Fruit fly (Drosophila melanogaster) whole organism, prepupa: ENCODE results near the gene CG42458.
"Not testable (repeated sequence)": the region's sequence is repeated elsewhere in the genome, so short reads cannot be mapped to it uniquely, and the experiment has no call there.

ENCODE experiments used
- CG11902 ChIP-seq: fragments of 200-800 bp; sonication (Bioruptor generic); optimal IDR thresholded peaks from 3 replicates; lab custom pipeline; 2016; ENCODE audit warnings: missing biosample characterization, missing genetic modification characterization
- CG15336 ChIP-seq: fragments of 200-800 bp; sonication (Bioruptor generic); IDR thresholded peaks from 2 replicates; pipeline ENCODE4 v1.3.6; 2022; ENCODE audit warnings: missing biosample characterization, missing genetic modification characterization
- CG3032 ChIP-seq: fragments of 200-800 bp; optimal IDR thresholded peaks from 2 replicates; lab custom pipeline; 2019; ENCODE audit warnings: missing biosample characterization, mild to moderate bottlenecking, missing genetic modification characterization, moderate library complexity
- CG31627 ChIP-seq: fragments of 200-800 bp; sonication (Bioruptor generic); optimal IDR thresholded peaks from 3 replicates; lab custom pipeline; 2016; ENCODE audit warnings: missing biosample characterization, missing genetic modification characterization
- CG6163 ChIP-seq: fragments of 200-800 bp; sonication (Bioruptor generic); IDR thresholded peaks from 3 replicates; pipeline ENCODE4 v1.3.6; 2022; ENCODE audit warnings: missing biosample characterization, missing genetic modification characterization
- CG7368 ChIP-seq: fragments of 200-800 bp; sonication (Bioruptor generic); optimal IDR thresholded peaks from 3 replicates; lab custom pipeline; 2016; ENCODE audit warnings: missing biosample characterization, missing genetic modification characterization
- CG8119 ChIP-seq: fragments of 200-800 bp; sonication (Bioruptor generic); IDR thresholded peaks from 3 replicates; pipeline ENCODE4 v1.3.6; 2022; ENCODE audit warnings: missing biosample characterization, missing genetic modification characterization
- Eip75B ChIP-seq: fragments of 200-800 bp; sonication (Bioruptor generic); optimal IDR thresholded peaks from 3 replicates; lab custom pipeline; 2016; ENCODE audit warnings: missing biosample characterization, missing genetic modification characterization
- Eip78C ChIP-seq: fragments of 200-800 bp; sonication (Bioruptor generic); peaks from one replicate; lab custom pipeline; 2016; ENCODE audit warnings: missing biosample characterization, missing genetic modification characterization
- Gug ChIP-seq: fragments of 200-800 bp; sonication (Bioruptor generic); IDR thresholded peaks from 2 replicates; pipeline ENCODE4 v1.3.6; 2022; ENCODE audit warnings: missing biosample characterization, missing genetic modification characterization
- achi ChIP-seq: fragments of 200-800 bp; sonication (Bioruptor generic); optimal IDR thresholded peaks from 3 replicates; lab custom pipeline; 2016; ENCODE audit warnings: missing biosample characterization, missing genetic modification characterization
- fkh ChIP-seq: fragments of 200-800 bp; sonication (Bioruptor generic); optimal IDR thresholded peaks from 3 replicates; lab custom pipeline; 2017; ENCODE audit warnings: missing biosample characterization, mild to moderate bottlenecking, missing genetic modification characterization, moderate library complexity
- net ChIP-seq: fragments of 200-800 bp; sonication (Bioruptor generic); optimal IDR thresholded peaks from 3 replicates; lab custom pipeline; 2016; ENCODE audit warnings: missing biosample characterization, missing genetic modification characterization
- svp ChIP-seq: fragments of 200-800 bp; sonication (Bioruptor generic); peaks from one replicate; lab custom pipeline; 2016; ENCODE audit warnings: missing biosample characterization, missing genetic modification characterization
- vri ChIP-seq: fragments of 200-800 bp; sonication (Bioruptor generic); optimal IDR thresholded peaks from 3 replicates; lab custom pipeline; 2016; ENCODE audit warnings: missing biosample characterization, mild to moderate bottlenecking, missing genetic modification characterization

CG42458 gene

DNA sequence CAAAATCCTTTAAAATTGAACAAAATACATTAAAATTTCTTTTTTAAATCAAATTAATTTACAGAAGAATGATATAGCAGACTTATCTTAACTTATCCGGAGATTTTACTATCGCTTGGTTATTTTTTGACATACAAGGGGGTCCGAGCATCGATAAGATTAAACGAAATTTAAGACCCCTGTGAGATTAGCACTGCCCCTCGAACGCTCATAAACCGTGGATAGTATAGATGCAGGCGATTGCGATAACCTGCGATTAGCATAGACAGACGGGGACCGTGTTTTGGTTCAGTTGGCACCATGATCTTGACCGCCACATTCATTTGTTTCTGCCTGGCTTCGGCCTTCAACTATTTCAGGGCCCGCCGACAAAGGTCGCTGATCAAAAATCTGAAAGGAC, 67.9 kb downstream of the CG42458 start, which contains the start of gene Cyp316a1:
Gene Cyp316a1 (plus strand): TSS at position 301 of the 400 bp plus-strand sequence.
- TF ChIP-seq svp (GFP tag; lab: Kevin White, UChicago) (peak; percentile 40), achi (GFP tag; lab: Kevin White, UChicago) (no peak), fkh (GFP tag; lab: Kevin White, UChicago) (no peak)

dm6 chr3L:7496097-7496496, 72.5 kb downstream of the CG42458 start, which contains the start of gene Cyp4d8:
TSS of gene Cyp4d8 (minus strand) at chr3L:7496197.
- no peak for TF ChIP-seq vri (GFP tag; lab: Kevin White, UChicago)
- no peak for TF ChIP-seq Eip78C (GFP tag; lab: Kevin White, UChicago)
- no peak for TF ChIP-seq CG6163 (GFP tag; lab: Robert Waterston, UW)
- no peak for TF ChIP-seq net
- no peak for TF ChIP-seq Gug (GFP tag; lab: Robert Waterston, UW)
- no peak for TF ChIP-seq CG15336 (GFP tag; lab: Robert Waterston, UW)
- no peak for TF ChIP-seq Eip75B (GFP tag; lab: Kevin White, UChicago)
- TF ChIP-seq CG31627: no peak
- TF ChIP-seq CG11902: no peak
- TF ChIP-seq, all 60 proteins: peak for 0

DNA sequence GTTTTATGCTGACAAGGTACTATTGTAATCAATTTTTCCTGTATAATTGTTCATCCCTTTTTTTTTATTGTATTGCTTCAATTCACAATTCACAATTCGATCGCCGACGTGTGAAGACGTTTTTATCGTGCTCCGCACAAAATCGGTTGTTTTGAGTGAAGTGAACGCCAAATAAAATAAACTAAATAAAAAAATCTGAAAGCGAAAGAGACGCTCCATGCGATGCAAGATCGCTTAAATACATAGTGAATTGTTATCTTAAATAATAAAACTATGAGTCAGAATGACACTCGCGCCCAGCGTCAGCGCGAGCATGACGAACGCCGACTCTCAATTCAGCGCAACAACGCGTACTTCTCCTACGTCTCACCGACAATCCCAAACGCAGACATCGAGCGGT, 75.1 kb downstream of the CG42458 start, which contains the start of gene CG8539:
Gene CG8539 (minus strand): TSS at position 101 of the 400 bp plus-strand sequence.
- not testable (repeated sequence) for TF ChIP-seq CG3032 (tag; lab: Kevin White, UChicago); CG7368; CG8119 (GFP tag; lab: Robert Waterston, UW)
